Worm (Caenorhabditis elegans) whole organism, L4 larva: ENCODE results near the gene T05E12.8.

Experiments
- F49E8.2 ChIP-seq: sonication (generic microtip); optimal IDR thresholded peaks from 2 replicates; lab custom pipeline; 2016; ENCODE audit warnings: missing compliant biosample characterization, mild to moderate bottlenecking, missing genetic modification characterization, borderline replicate concordance
- T20F7.1 ChIP-seq: fragments of 200-800 bp; sonication (Bioruptor generic); optimal IDR thresholded peaks from 2 replicates; lab custom pipeline; 2018; ENCODE audit warnings: mild to moderate bottlenecking, missing genetic modification characterization, missing compliant biosample characterization
- Y5F2A.4 ChIP-seq: fragments of 200-800 bp; sonication (Bioruptor generic); optimal IDR thresholded peaks from 2 replicates; lab custom pipeline; 2018; ENCODE audit warnings: mild to moderate bottlenecking, missing genetic modification characterization, missing compliant biosample characterization
- Y75B8A.6 ChIP-seq: fragments of 200-800 bp; sonication (Bioruptor generic); IDR thresholded peaks from 2 replicates; pipeline ENCODE4 v1.3.6; 2022; ENCODE audit warnings: missing genetic modification reagents, missing genetic modification characterization, missing compliant biosample characterization
- aha-1 ChIP-seq: fragments of 150-350 bp; peaks from one replicate; lab custom pipeline; 2014; ENCODE audit warnings: missing biosample characterization, missing genetic modification characterization
- ceh-62 ChIP-seq: sonication (generic microtip); optimal IDR thresholded peaks from 2 replicates; lab custom pipeline; 2017; ENCODE audit warnings: missing biosample characterization, missing genetic modification characterization
- ceh-82 ChIP-seq: sonication (generic microtip); optimal IDR thresholded peaks from 2 replicates; lab custom pipeline; 2017; ENCODE audit warnings: missing biosample characterization, missing genetic modification characterization
- ctbp-1 ChIP-seq: fragments of 200-800 bp; sonication (Bioruptor generic); IDR thresholded peaks from 2 replicates; pipeline ENCODE4 v1.3.6; 2022; ENCODE audit warnings: missing genetic modification reagents, missing genetic modification characterization, missing compliant biosample characterization
- daf-16 ChIP-seq, 3 experiments: sonication (generic microtip); optimal IDR thresholded peaks; 2 replicates each; lab custom pipeline; 2016 to 2017; ENCODE audit warnings: missing genetic modification characterization in 3 of 3, missing genetic modification reagents in 3 of 3, mild to moderate bottlenecking in 2 of 3, missing compliant biosample characterization in 2 of 3, missing biosample characterization in 1 of 3, moderate library complexity in 1 of 3
- dmd-6 ChIP-seq: fragments of 200-800 bp; sonication (Bioruptor generic); IDR thresholded peaks from 2 replicates; pipeline ENCODE4 v1.3.6; 2022; ENCODE audit warnings: missing genetic modification reagents, missing genetic modification characterization, missing compliant biosample characterization
- fos-1 ChIP-seq: fragments of 150-350 bp; optimal IDR thresholded peaks from 2 replicates; lab custom pipeline; 2014; ENCODE audit warnings: missing biosample characterization, missing genetic modification characterization
- hif-1 ChIP-seq, 2 experiments: sonication (generic microtip); optimal IDR thresholded peaks; 2 replicates each; lab custom pipeline; 2016 to 2017; ENCODE audit warnings: missing compliant biosample characterization in 2 of 2, missing genetic modification characterization in 2 of 2, missing genetic modification reagents in 2 of 2, missing genotype in 2 of 2, mild to moderate bottlenecking in 1 of 2
- hmg-1.1 ChIP-seq: fragments of 200-800 bp; sonication (Bioruptor generic); IDR thresholded peaks from 2 replicates; pipeline ENCODE4 v1.3.6; 2022; ENCODE audit warnings: missing genetic modification reagents, missing genetic modification characterization, missing compliant biosample characterization
- lim-7 ChIP-seq: fragments of 200-800 bp; sonication (Bioruptor generic); IDR thresholded peaks from 2 replicates; pipeline ENCODE4 v1.3.6; 2022; ENCODE audit warnings: missing genetic modification characterization, missing compliant biosample characterization
- lin-1 ChIP-seq: fragments of 200-800 bp; sonication (Bioruptor generic); IDR thresholded peaks from 2 replicates; pipeline ENCODE4 v1.3.6; 2022; ENCODE audit warnings: missing genetic modification reagents, missing genetic modification characterization, missing compliant biosample characterization
- lin-15B ChIP-seq: fragments of 150-350 bp; sonication (generic microtip); optimal IDR thresholded peaks from 3 replicates; lab custom pipeline; 2014; ENCODE audit warnings: missing biosample characterization, missing genetic modification characterization
- lin-29 ChIP-seq: fragments of 200-800 bp; sonication (Bioruptor generic); IDR thresholded peaks from 2 replicates; pipeline ENCODE4 v1.3.6; 2022; ENCODE audit warnings: missing genetic modification reagents, missing genetic modification characterization, missing compliant biosample characterization
- lin-38 ChIP-seq: fragments of 200-800 bp; sonication (Bioruptor generic); IDR thresholded peaks from 2 replicates; pipeline ENCODE4 v1.3.6; 2022; ENCODE audit warnings: missing genetic modification reagents, missing genetic modification characterization, missing compliant biosample characterization
- lin-39 ChIP-seq: fragments of 150-350 bp; optimal IDR thresholded peaks from 2 replicates; lab custom pipeline; 2014; ENCODE audit warnings: missing biosample characterization, missing genetic modification reagents, missing genetic modification characterization
- lir-3 ChIP-seq: sonication (generic microtip); optimal IDR thresholded peaks from 2 replicates; lab custom pipeline; 2016; ENCODE audit warnings: mild to moderate bottlenecking, missing genetic modification characterization, missing compliant biosample characterization
- mdl-1 ChIP-seq, 2 experiments: fragments of 150-350 bp in 1 of 2; sonication (generic microtip) in 1 of 2; optimal IDR thresholded peaks; 2 replicates each; lab custom pipeline; 2014 to 2017; ENCODE audit warnings: missing biosample characterization in 2 of 2, missing genetic modification characterization in 2 of 2
- mes-2 ChIP-seq: sonication (generic microtip); optimal IDR thresholded peaks from 2 replicates; lab custom pipeline; 2016; ENCODE audit warnings: missing genotype, mild to moderate bottlenecking, missing genetic modification characterization, missing compliant biosample characterization; ENCODE audit not compliant: poor library complexity, severe bottlenecking
- mxl-3 ChIP-seq: fragments of 200-800 bp; sonication (Bioruptor generic); optimal IDR thresholded peaks from 2 replicates; lab custom pipeline; 2018; ENCODE audit warnings: mild to moderate bottlenecking, missing genetic modification characterization, missing compliant biosample characterization
- nhr-11 ChIP-seq: fragments of 150-350 bp; optimal IDR thresholded peaks from 2 replicates; lab custom pipeline; 2014; ENCODE audit warnings: missing biosample characterization, missing genetic modification characterization
- nhr-111 ChIP-seq: fragments of 200-800 bp; sonication (Bioruptor generic); optimal IDR thresholded peaks from 2 replicates; lab custom pipeline; 2018; ENCODE audit warnings: mild to moderate bottlenecking, missing genetic modification characterization, missing compliant biosample characterization
- nhr-42 ChIP-seq: fragments of 200-800 bp; sonication (Bioruptor generic); IDR thresholded peaks from 2 replicates; pipeline ENCODE4 v1.3.6; 2022; ENCODE audit warnings: missing genetic modification characterization, missing compliant biosample characterization
- nhr-77 ChIP-seq: fragments of 150-350 bp; optimal IDR thresholded peaks from 2 replicates; lab custom pipeline; 2014; ENCODE audit warnings: missing biosample characterization, missing genetic modification characterization
- rbr-2 ChIP-seq: sonication (generic microtip); optimal IDR thresholded peaks from 2 replicates; lab custom pipeline; 2016; ENCODE audit warnings: missing genotype, missing genetic modification characterization, missing compliant biosample characterization
- skn-1 ChIP-seq: fragments of 150-350 bp; optimal IDR thresholded peaks from 2 replicates; lab custom pipeline; 2014; ENCODE audit warnings: missing biosample characterization, missing genetic modification characterization
- snpc-4 ChIP-seq: fragments of 150-350 bp; optimal IDR thresholded peaks from 2 replicates; lab custom pipeline; 2014; ENCODE audit warnings: missing biosample characterization, missing genetic modification characterization
- spr-3 ChIP-seq: fragments of 200-800 bp; sonication (Bioruptor generic); optimal IDR thresholded peaks from 2 replicates; lab custom pipeline; 2018; ENCODE audit warnings: mild to moderate bottlenecking, missing genetic modification characterization, missing compliant biosample characterization
- tag-97 ChIP-seq: fragments of 200-800 bp; sonication (Bioruptor generic); IDR thresholded peaks from 2 replicates; pipeline ENCODE4 v1.3.6; 2022; ENCODE audit warnings: missing genetic modification characterization, missing compliant biosample characterization
- unc-39 ChIP-seq: sonication (generic microtip); optimal IDR thresholded peaks from 2 replicates; lab custom pipeline; 2017; ENCODE audit warnings: missing biosample characterization, missing genetic modification characterization
- unc-62 ChIP-seq, 3 experiments: fragments of 150-350 bp in 1 of 3; sonication (generic microtip); optimal IDR thresholded peaks in 2 of 3; peaks in 1 of 3; 1 replicate in 1 of 3; 2 replicates in 2 of 3; lab custom pipeline; 2014 to 2017; ENCODE audit warnings: missing biosample characterization in 3 of 3, missing genetic modification characterization in 3 of 3, missing genetic modification reagents in 3 of 3, missing genotype in 1 of 3
- zfp-2 ChIP-seq: sonication (generic microtip); optimal IDR thresholded peaks from 2 replicates; lab custom pipeline; 2016; ENCODE audit warnings: mild to moderate bottlenecking, missing genetic modification characterization, missing compliant biosample characterization
- zfp-3 ChIP-seq: fragments of 200-800 bp; sonication (Bioruptor generic); conservative IDR thresholded peaks from 2 replicates; pipeline ENCODE4 v1.3.6; 2022; ENCODE audit warnings: missing genetic modification reagents, missing genetic modification characterization, missing compliant biosample characterization
- ztf-7 ChIP-seq: fragments of 150-350 bp; optimal IDR thresholded peaks from 2 replicates; lab custom pipeline; 2014; ENCODE audit warnings: missing biosample characterization, missing genetic modification characterization

T05E12.8 gene

ce11 chrV:17061585-17061984 is 7.4 kb upstream of the T05E12.8 start, which contains the start of gene F28B1.9:
F28B1.9 (plus strand) TSS chrV:17061885.
- TF ChIP-seq hmg-1.1 (GFP tag; lab: Robert Waterston, UW) (no peak), dmd-6 (no peak), unc-62 (GFP tag; optimal IDR thresholded peaks at IDR 0.05 in 1 of 2; lab: Kevin White, UChicago) (peak in 1 of 2 experiments; percentile 15), unc-62 (tag; optimal IDR thresholded peaks at IDR 0.05; lab: Kevin White, UChicago) (no peak)

ce11 chrV:17064676-17065075 is 4.3 kb upstream of the T05E12.8 start, which contains the start of gene srh-255:
srh-255 (plus strand) TSS chrV:17064976.
- no peak for TF ChIP-seq zfp-3
- no peak for TF ChIP-seq ztf-7
- TF ChIP-seq lin-39 (tag; lab: Kevin White, UChicago), result no peak
- TF ChIP-seq hif-1 (tag; optimal IDR thresholded peaks at IDR 0.05; lab: Kevin White, UChicago), result no peak
- no peak for TF ChIP-seq mxl-3 (GFP tag; lab: Kevin White, UChicago)
- no peak for TF ChIP-seq lin-38 (GFP tag; lab: Robert Waterston, UW)
- no peak for TF ChIP-seq nhr-42 (GFP tag; lab: Robert Waterston, UW)
- TF ChIP-seq, all 104 proteins: peak for 0

DNA sequence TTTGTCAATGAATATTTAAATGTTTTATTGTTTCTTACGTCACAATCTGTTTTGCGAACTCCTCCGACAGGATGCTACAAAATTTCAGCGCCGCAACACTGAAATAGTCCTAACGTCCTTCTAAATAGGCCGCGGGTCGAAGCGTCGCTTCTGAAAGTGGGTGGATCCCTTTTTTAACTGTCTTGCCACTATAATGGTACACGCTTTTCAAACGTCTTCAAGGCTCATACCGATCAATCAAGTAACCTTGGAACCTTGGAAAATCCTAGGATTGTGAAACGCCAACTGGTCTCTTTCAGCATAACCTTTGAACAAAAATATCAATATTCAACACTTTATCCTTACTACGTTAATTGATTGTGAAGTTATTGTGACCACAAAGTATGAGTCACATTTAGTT is 2.3 kb upstream of the T05E12.8 start:
- no peak for TF ChIP-seq dmd-6
- TF ChIP-seq ceh-82 (tag; lab: Kevin White, UChicago), result no peak
- TF ChIP-seq aha-1 (tag; lab: Kevin White, UChicago), result peak; percentile 94
- TF ChIP-seq, all 104 proteins: peak for 1

DNA sequence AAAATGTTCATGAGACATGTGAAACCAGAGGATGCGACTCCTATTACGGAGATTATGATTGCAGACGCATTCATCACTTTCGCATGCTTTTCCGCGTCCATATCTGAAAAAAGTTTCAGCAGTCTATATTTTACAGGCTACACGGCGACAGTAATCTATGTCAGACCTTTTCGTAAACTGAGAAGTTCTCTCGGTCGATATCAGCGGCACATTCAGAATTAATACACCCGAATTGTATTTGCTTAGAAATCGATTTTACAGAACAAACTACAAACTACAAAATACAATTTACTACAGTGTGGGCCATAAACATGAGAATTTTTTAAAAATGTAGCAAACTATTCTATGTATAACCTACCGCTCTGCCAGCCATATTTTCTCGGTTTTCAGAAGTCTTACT is 2.6 kb downstream of the T05E12.8 start, which contains the start of gene srbc-14:
srbc-14 (minus strand) TSS at position 101 of the 400 bp plus-strand sequence.
- TF ChIP-seq hif-1 (tag; optimal IDR thresholded peaks at IDR 0.05; lab: Kevin White, UChicago) (no peak), nhr-77 (tag; lab: Kevin White, UChicago) (no peak), lir-3 (no peak)

- TF ChIP-seq ctbp-1 (GFP tag; lab: Robert Waterston, UW) (no peak), aha-1 (tag; lab: Kevin White, UChicago) (no peak), lin-38 (GFP tag; lab: Robert Waterston, UW) (no peak), daf-16 (GFP tag; optimal IDR thresholded peaks at IDR 0.05; lab: Kevin White, UChicago) (no peak), daf-16 (tag; optimal IDR thresholded peaks at IDR 0.05; lab: Kevin White, UChicago) (no peak), tag-97 (GFP tag; lab: Robert Waterston, UW) (no peak), nhr-111 (GFP tag; lab: Kevin White, UChicago) (no peak), ceh-62 (tag; lab: Kevin White, UChicago) (no peak), rbr-2 (tag; lab: Kevin White, UChicago) (no peak), F49E8.2 (tag; lab: Kevin White, UChicago) (no peak), ceh-82 (tag; lab: Kevin White, UChicago) (no peak), lin-1 (GFP tag; lab: Robert Waterston, UW) (no peak), fos-1 (tag; lab: Kevin White, UChicago) (no peak), spr-3 (GFP tag; lab: Kevin White, UChicago) (no peak), nhr-11 (tag; lab: Kevin White, UChicago) (no peak), lim-7 (GFP tag; lab: Robert Waterston, UW) (no peak)
Measured at ce11 chrV:17075900-17076299, 7.0 kb downstream of the T05E12.8 start, which contains the start of gene str-125. str-125 (minus strand) TSS chrV:17076000.

DNA sequence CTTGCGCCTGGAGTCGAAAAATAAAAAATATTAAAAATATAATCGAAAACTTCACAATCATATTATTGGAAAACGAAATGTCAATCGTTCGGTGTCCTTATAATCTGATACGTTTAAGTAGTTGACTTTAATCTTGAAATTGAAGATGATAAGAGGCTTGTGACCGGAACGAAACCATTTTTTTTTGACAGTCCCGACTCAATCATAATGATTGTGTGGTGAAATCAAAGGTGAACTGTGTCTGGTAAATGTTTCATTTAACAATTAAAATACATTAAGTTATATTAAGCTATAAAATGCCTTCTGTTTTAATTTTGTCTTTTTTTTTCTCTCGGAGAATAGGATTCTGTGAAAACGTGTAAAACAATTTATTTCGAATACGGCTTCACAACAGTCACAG is 8.9 kb downstream of the T05E12.8 start, which contains the start of gene T05E12.3:
T05E12.3 (minus strand) TSS at position 101 of the 400 bp plus-strand sequence.
- peak; percentile 58 for TF ChIP-seq dmd-6
- TF ChIP-seq Y5F2A.4 (GFP tag; lab: Kevin White, UChicago), result no peak

DNA sequence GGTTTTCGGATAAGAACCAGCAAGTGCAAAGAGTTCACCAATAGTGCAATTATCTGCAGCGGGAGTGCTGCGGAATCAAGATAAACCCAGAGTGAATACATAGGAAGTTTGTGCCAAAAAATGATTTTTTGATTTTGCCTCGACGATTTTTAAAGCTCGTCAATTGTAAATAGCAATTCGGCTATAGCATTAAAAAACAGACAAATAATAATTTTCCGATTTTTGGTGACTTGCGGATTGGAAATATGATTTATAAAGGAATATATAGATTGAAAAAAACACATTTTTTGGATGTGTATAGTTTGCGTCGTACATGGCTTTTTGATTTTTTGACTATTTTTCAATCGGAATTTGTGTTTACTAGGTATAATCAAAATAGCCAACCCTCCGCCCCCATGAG is 10.9 kb downstream of the T05E12.8 start, which contains the start of gene srw-20:
srw-20 (minus strand) TSS at position 101 of the 400 bp plus-strand sequence.
- TF ChIP-seq unc-39 (tag; lab: Kevin White, UChicago) (no peak), nhr-77 (tag; lab: Kevin White, UChicago) (no peak), T20F7.1 (no peak), skn-1 (tag; lab: Kevin White, UChicago) (no peak), zfp-2 (no peak), lin-15B (no peak), daf-16 (GFP tag; optimal IDR thresholded peaks at IDR 0.05; lab: Kevin White, UChicago) (no peak), daf-16 (tag; optimal IDR thresholded peaks at IDR 0.05; lab: Kevin White, UChicago) (no peak), tag-97 (GFP tag; lab: Robert Waterston, UW) (no peak), Y75B8A.6 (GFP tag; lab: Robert Waterston, UW) (no peak), mdl-1 (tag; optimal IDR thresholded peaks at IDR 0.05; lab: Kevin White, UChicago) (no peak), mes-2 (tag; lab: Kevin White, UChicago) (no peak), snpc-4 (tag; lab: Kevin White, UChicago) (no peak), lin-29 (GFP tag; lab: Robert Waterston, UW) (no peak), F49E8.2 (tag; lab: Kevin White, UChicago) (no peak)
